Fruit fly (Drosophila melanogaster) whole organism, embryonic: ENCODE results near the gene CROT.

Source experiments
- Aef1 ChIP-seq: fragments of 200-800 bp; sonication (Bioruptor generic); IDR thresholded peaks from 3 replicates; pipeline ENCODE4 v1.3.6; 2022; ENCODE audit warnings: missing biosample characterization, missing genetic modification characterization
- B-H2 ChIP-seq: fragments of 200-800 bp; sonication (Bioruptor generic); optimal IDR thresholded peaks from 2 replicates; lab custom pipeline; 2018; ENCODE audit warnings: missing biosample characterization, mild to moderate bottlenecking, missing genetic modification characterization
- Bgb ChIP-seq: fragments of 200-800 bp; sonication (Bioruptor generic); IDR thresholded peaks from 2 replicates; pipeline ENCODE4 v1.3.6; 2022; ENCODE audit warnings: missing biosample characterization, missing genetic modification characterization; ENCODE audit not compliant: partially characterized antibody
- CG10543 ChIP-seq: fragments of 200-800 bp; sonication (Bioruptor generic); optimal IDR thresholded peaks from 3 replicates; lab custom pipeline; 2017; ENCODE audit warnings: missing biosample characterization, mild to moderate bottlenecking, missing genetic modification characterization, moderate library complexity
- CG11456 ChIP-seq: fragments of 200-800 bp; sonication (Bioruptor generic); IDR thresholded peaks from 3 replicates; pipeline ENCODE4 v1.3.6; 2022; ENCODE audit warnings: missing biosample characterization, missing genetic modification characterization
- CG11560 ChIP-seq: fragments of 200-800 bp; sonication (Bioruptor generic); IDR thresholded peaks from 3 replicates; pipeline ENCODE4 v1.3.6; 2022; ENCODE audit warnings: missing biosample characterization, missing genetic modification characterization
- CG11695 ChIP-seq: fragments of 200-800 bp; sonication (Bioruptor generic); IDR thresholded peaks from 3 replicates; pipeline ENCODE4 v1.3.6; 2022; ENCODE audit warnings: missing biosample characterization, missing genetic modification characterization
- CG1647 ChIP-seq: fragments of 200-800 bp; sonication (Bioruptor generic); optimal IDR thresholded peaks from 3 replicates; lab custom pipeline; 2016; ENCODE audit warnings: missing biosample characterization, missing genetic modification characterization
- CG17359 ChIP-seq: fragments of 200-800 bp; sonication (Bioruptor generic); optimal IDR thresholded peaks from 3 replicates; lab custom pipeline; 2018; ENCODE audit warnings: missing biosample characterization, mild to moderate bottlenecking, missing genetic modification characterization, moderate library complexity
- CG18011 ChIP-seq: fragments of 200-800 bp; sonication (Bioruptor generic); optimal IDR thresholded peaks from 2 replicates; lab custom pipeline; 2017; ENCODE audit warnings: missing biosample characterization, missing genetic modification characterization, mild to moderate bottlenecking, moderate library complexity, missing genotype
- CG18619 ChIP-seq: fragments of 200-800 bp; sonication (Bioruptor generic); optimal IDR thresholded peaks from 3 replicates; lab custom pipeline; 2017; ENCODE audit warnings: missing biosample characterization, mild to moderate bottlenecking, missing genetic modification characterization
- CG3281 ChIP-seq: fragments of 200-800 bp; sonication (Bioruptor generic); optimal IDR thresholded peaks from 3 replicates; lab custom pipeline; 2017; ENCODE audit warnings: missing biosample characterization, mild to moderate bottlenecking, missing genetic modification characterization
- CG4328 ChIP-seq: fragments of 200-800 bp; sonication (Bioruptor generic); optimal IDR thresholded peaks from 3 replicates; lab custom pipeline; 2017; ENCODE audit warnings: missing biosample characterization, missing genetic modification reagents, missing genetic modification characterization
- CG43689 ChIP-seq: fragments of 200-800 bp; sonication (Bioruptor generic); IDR thresholded peaks from 2 replicates; pipeline ENCODE4 v1.3.6; 2022; ENCODE audit warnings: missing biosample characterization, missing genetic modification characterization
- CG7357 ChIP-seq: fragments of 200-800 bp; sonication (Bioruptor generic); IDR thresholded peaks from 3 replicates; pipeline ENCODE4 v1.3.6; 2022; ENCODE audit warnings: missing biosample characterization, missing genetic modification characterization
- CG7928 ChIP-seq: fragments of 200-800 bp; sonication (Bioruptor generic); optimal IDR thresholded peaks from 2 replicates; lab custom pipeline; 2017; ENCODE audit warnings: missing biosample characterization, mild to moderate bottlenecking, missing genetic modification characterization
- CG8478 ChIP-seq: fragments of >200 bp; optimal IDR thresholded peaks from 2 replicates; lab custom pipeline; 2018
- CG9817 ChIP-seq: fragments of 200-800 bp; sonication (Bioruptor generic); optimal IDR thresholded peaks from 2 replicates; lab custom pipeline; 2018; ENCODE audit warnings: missing biosample characterization, mild to moderate bottlenecking, missing genetic modification characterization, moderate library complexity
- CkIIα-i1 ChIP-seq: fragments of 200-800 bp; sonication (Bioruptor generic); IDR thresholded peaks from 2 replicates; pipeline ENCODE4 v1.3.6; 2022; ENCODE audit warnings: missing biosample characterization, missing genetic modification characterization
- CrebB ChIP-seq: fragments of 200-800 bp; sonication (Bioruptor generic); optimal IDR thresholded peaks from 3 replicates; lab custom pipeline; 2018; ENCODE audit warnings: missing biosample characterization, mild to moderate bottlenecking, missing genetic modification characterization
- D19A ChIP-seq: fragments of 200-800 bp; optimal IDR thresholded peaks from 3 replicates; lab custom pipeline; 2019; ENCODE audit warnings: missing biosample characterization, mild to moderate bottlenecking, missing genetic modification characterization, moderate library complexity
- Deaf1 ChIP-seq: fragments of 200-800 bp; optimal IDR thresholded peaks from 3 replicates; lab custom pipeline; 2019; ENCODE audit warnings: missing biosample characterization, mild to moderate bottlenecking, missing genetic modification characterization, moderate library complexity
- Ets65A ChIP-seq: fragments of 200-800 bp; sonication (Bioruptor generic); peaks from one replicate; lab custom pipeline; 2016; ENCODE audit warnings: missing biosample characterization, missing genetic modification characterization
- GATAe ChIP-seq: fragments of 200-800 bp; sonication (Bioruptor generic); conservative IDR thresholded peaks from 2 replicates; pipeline ENCODE4 v1.3.6; 2022; ENCODE audit warnings: missing biosample characterization, missing genetic modification characterization
- H2.0 ChIP-seq: fragments of 200-800 bp; sonication (Bioruptor generic); IDR thresholded peaks from 2 replicates; pipeline ENCODE4 v1.3.6; 2022; ENCODE audit warnings: missing biosample characterization, missing genetic modification characterization
- HLH3B ChIP-seq: fragments of 200-800 bp; sonication (Bioruptor generic); IDR thresholded peaks from 2 replicates; pipeline ENCODE4 v1.3.6; 2022; ENCODE audit warnings: missing biosample characterization, missing genetic modification characterization
- Hand ChIP-seq: fragments of 200-800 bp; sonication (Bioruptor generic); optimal IDR thresholded peaks from 2 replicates; lab custom pipeline; 2017; ENCODE audit warnings: mild to moderate bottlenecking, missing biosample characterization, missing genetic modification reagents, missing genetic modification characterization
- Jarid2 ChIP-seq: fragments of 200-800 bp; sonication (Bioruptor generic); optimal IDR thresholded peaks from 3 replicates; lab custom pipeline; 2017; ENCODE audit warnings: mild to moderate bottlenecking, missing biosample characterization, missing genetic modification reagents, missing genetic modification characterization
- Med ChIP-seq: fragments of 200-800 bp; sonication (Bioruptor generic); peaks from one replicate; lab custom pipeline; 2016; ENCODE audit warnings: missing biosample characterization, missing genetic modification characterization, mild to moderate bottlenecking, inconsistent platforms, moderate library complexity
- Mrtf ChIP-seq: fragments of 200-800 bp; sonication (Bioruptor generic); IDR thresholded peaks from 3 replicates; pipeline ENCODE4 v1.3.6; 2022; ENCODE audit warnings: missing biosample characterization, missing genetic modification characterization
- Nf-YA ChIP-seq: fragments of 200-800 bp; sonication (Bioruptor generic); IDR thresholded peaks from 2 replicates; pipeline ENCODE4 v1.3.6; 2022; ENCODE audit warnings: missing biosample characterization, missing genetic modification characterization
- Nf-YB ChIP-seq: fragments of 200-800 bp; sonication (Bioruptor generic); optimal IDR thresholded peaks from 3 replicates; lab custom pipeline; 2019; ENCODE audit warnings: missing biosample characterization, mild to moderate bottlenecking, missing genetic modification characterization, moderate library complexity
- Sry-δ ChIP-seq: fragments of 200-800 bp; sonication (Bioruptor generic); optimal IDR thresholded peaks from 2 replicates; lab custom pipeline; 2016; ENCODE audit warnings: missing biosample characterization, missing genetic modification characterization
- Xrp1 ChIP-seq: fragments of 200-800 bp; sonication (Bioruptor generic); IDR thresholded peaks from 2 replicates; pipeline ENCODE4 v1.3.6; 2022; ENCODE audit warnings: missing biosample characterization, missing genetic modification characterization
- amos ChIP-seq: fragments of 200-800 bp; sonication (Bioruptor generic); IDR thresholded peaks from 2 replicates; pipeline ENCODE4 v1.3.6; 2022; ENCODE audit warnings: missing biosample characterization, missing genetic modification characterization; ENCODE audit not compliant: partially characterized antibody
- chinmo ChIP-seq: fragments of 200-800 bp; sonication (Bioruptor generic); IDR thresholded peaks from 4 replicates; pipeline ENCODE4 v1.3.6; 2022; ENCODE audit warnings: missing biosample characterization, missing genetic modification characterization; ENCODE audit not compliant: partially characterized antibody
- dimm ChIP-seq: fragments of 200-800 bp; sonication (Bioruptor generic); IDR thresholded peaks from 2 replicates; pipeline ENCODE4 v1.3.6; 2022; ENCODE audit warnings: missing biosample characterization, missing genetic modification characterization
- esg ChIP-seq: fragments of 200-800 bp; sonication (Bioruptor generic); conservative IDR thresholded peaks from 2 replicates; pipeline ENCODE4 v1.3.6; 2022; ENCODE audit warnings: missing biosample characterization, missing genetic modification characterization
- grn ChIP-seq: fragments of 200-800 bp; sonication (Bioruptor generic); optimal IDR thresholded peaks from 3 replicates; lab custom pipeline; 2017; ENCODE audit warnings: missing biosample characterization, missing genetic modification characterization
- jing ChIP-seq: fragments of 200-800 bp; sonication (Bioruptor generic); optimal IDR thresholded peaks from 2 replicates; lab custom pipeline; 2018; ENCODE audit warnings: missing biosample characterization, mild to moderate bottlenecking, missing genetic modification characterization
- klu ChIP-seq: fragments of 200-800 bp; sonication (Bioruptor generic); IDR thresholded peaks from 2 replicates; pipeline ENCODE4 v1.3.6; 2022; ENCODE audit warnings: missing biosample characterization, missing genetic modification characterization
- maf-S ChIP-seq: fragments of 200-800 bp; sonication (Bioruptor generic); optimal IDR thresholded peaks from 2 replicates; lab custom pipeline; 2016; ENCODE audit warnings: missing biosample characterization, missing genetic modification characterization
- pnt ChIP-seq: fragments of 200-800 bp; sonication (Bioruptor generic); optimal IDR thresholded peaks from 3 replicates; lab custom pipeline; 2016; ENCODE audit warnings: missing biosample characterization, missing genetic modification characterization
- pros ChIP-seq: fragments of 200-800 bp; sonication (Bioruptor generic); optimal IDR thresholded peaks from 3 replicates; lab custom pipeline; 2019; ENCODE audit warnings: missing biosample characterization, mild to moderate bottlenecking, missing genetic modification characterization, moderate library complexity
- ro ChIP-seq: fragments of 200-800 bp; sonication (Bioruptor generic); IDR thresholded peaks from 2 replicates; pipeline ENCODE4 v1.3.6; 2022; ENCODE audit warnings: missing biosample characterization, missing genetic modification characterization
- row ChIP-seq: fragments of 200-800 bp; sonication (Bioruptor generic); IDR thresholded peaks from 3 replicates; pipeline ENCODE4 v1.3.6; 2022; ENCODE audit warnings: missing biosample characterization, missing genetic modification characterization
- shn ChIP-seq: fragments of 200-800 bp; sonication (Bioruptor generic); optimal IDR thresholded peaks from 3 replicates; lab custom pipeline; 2016; ENCODE audit warnings: missing biosample characterization, missing genetic modification characterization
- twi ChIP-seq: fragments of 200-800 bp; optimal IDR thresholded peaks from 2 replicates; lab custom pipeline; 2019; ENCODE audit warnings: missing biosample characterization, mild to moderate bottlenecking, missing genetic modification characterization, moderate library complexity
- usp ChIP-seq: fragments of >200 bp; optimal IDR thresholded peaks from 2 replicates; lab custom pipeline; 2017; ENCODE audit warnings: missing biosample characterization, missing genetic modification characterization
- vnd ChIP-seq: fragments of 200-800 bp; sonication (Bioruptor generic); IDR thresholded peaks from 3 replicates; pipeline ENCODE4 v1.3.6; 2022; ENCODE audit warnings: missing biosample characterization, missing genetic modification characterization; ENCODE audit not compliant: partially characterized antibody

The CROT gene

DNA sequence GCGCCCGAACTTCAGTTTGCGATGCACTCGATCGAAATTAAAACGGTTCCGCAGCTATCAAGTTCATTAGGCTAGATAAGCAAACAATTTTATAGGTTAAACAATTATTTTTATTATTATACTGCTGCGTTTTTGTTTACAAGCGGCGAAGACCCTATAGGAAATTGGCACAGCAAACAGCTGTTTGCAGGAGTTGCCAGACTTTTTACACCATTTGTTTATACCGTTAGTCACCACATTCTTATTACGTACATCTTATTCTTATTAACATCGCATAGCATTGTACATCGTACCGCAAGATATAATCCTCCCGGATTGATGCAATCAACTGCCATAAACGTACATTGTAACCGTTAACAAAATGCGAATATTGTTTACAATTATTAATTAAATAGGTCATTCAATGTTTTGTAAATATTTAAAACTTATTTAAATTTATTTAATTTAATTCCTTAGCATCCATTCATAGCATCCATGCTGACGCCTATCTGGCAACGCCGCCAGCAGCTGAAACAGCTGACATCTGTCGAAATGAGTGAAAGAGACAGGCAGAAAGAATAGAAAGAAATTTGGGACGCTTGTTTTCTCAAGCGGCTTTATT is at the start of gene CROT, which contains the start of gene CG12877 (continued):
- peak; percentile 63 for TF ChIP-seq D19A (tag; lab: Kevin White, UChicago)
- TF ChIP-seq CG8478 (lab: Kevin White, UChicago) = no peak
- peak; percentile 75 for TF ChIP-seq CG3281 (GFP tag; lab: Kevin White, UChicago)
- peak; percentile 54 for TF ChIP-seq CG4328 (GFP tag; lab: Kevin White, UChicago)
- peak; percentile 32 for TF ChIP-seq CG1647 (GFP tag; lab: Kevin White, UChicago)
- TF ChIP-seq CG17359 (tag; lab: Kevin White, UChicago) = peak; percentile 64
- peak; percentile 70 for TF ChIP-seq B-H2 (GFP tag; lab: Kevin White, UChicago)
- peak; percentile 59; the same call in 2 of the 3 replicates for TF ChIP-seq Mrtf (GFP tag; lab: Robert Waterston, UW)
- peak; percentile 87 for TF ChIP-seq CG9817 (tag; lab: Kevin White, UChicago)
- TF ChIP-seq Jarid2 = peak; percentile 8
- TF ChIP-seq CG11695 (GFP tag; lab: Robert Waterston, UW) = peak; percentile 58; the same call in 1 of the 3 replicates
- TF ChIP-seq GATAe (GFP tag; lab: Robert Waterston, UW) = no peak
- TF ChIP-seq CG18619 (GFP tag; lab: Kevin White, UChicago) = peak; percentile 77
- peak; percentile 57 for TF ChIP-seq CG7357
- TF ChIP-seq klu (GFP tag; lab: Robert Waterston, UW) = peak; percentile 74; the same call in 1 of the 2 replicates
- no peak for TF ChIP-seq grn (GFP tag; lab: Kevin White, UChicago)
- TF ChIP-seq CG10543 (GFP tag; lab: Kevin White, UChicago) = peak; percentile 84
- no peak for TF ChIP-seq amos (GFP tag; lab: Robert Waterston, UW)
- TF ChIP-seq Med = peak; percentile 54
- no peak for TF ChIP-seq chinmo
- no peak for TF ChIP-seq Bgb (GFP tag; lab: Robert Waterston, UW)
- TF ChIP-seq Aef1 = peak; percentile 72
- TF ChIP-seq Xrp1 (GFP tag; lab: Robert Waterston, UW) = peak; percentile 76
- no peak for TF ChIP-seq pros (GFP tag; lab: Kevin White, UChicago)
- TF ChIP-seq esg (GFP tag; lab: Robert Waterston, UW) = peak; percentile 77
- TF ChIP-seq CkIIα-i1 (GFP tag; lab: Robert Waterston, UW) = no peak
- peak; percentile 27 for TF ChIP-seq Deaf1 (tag; lab: Kevin White, UChicago)
- TF ChIP-seq CG18011 (GFP tag; lab: Kevin White, UChicago) = peak; percentile 76
- TF ChIP-seq CG11560 (tag; lab: Robert Waterston, UW) = peak; percentile 33; the same call in 2 of the 3 replicates
- peak; percentile 5 for TF ChIP-seq pnt (GFP tag; lab: Kevin White, UChicago)
- TF ChIP-seq Sry-δ (GFP tag; lab: Kevin White, UChicago) = no peak
- no peak for TF ChIP-seq usp (GFP tag; lab: Kevin White, UChicago)
- peak; percentile 29; the same call in 1 of the 2 replicates for TF ChIP-seq dimm (GFP tag; lab: Robert Waterston, UW)
- TF ChIP-seq maf-S (GFP tag; lab: Kevin White, UChicago) = peak; percentile 30
- peak; percentile 90 for TF ChIP-seq Ets65A (GFP tag; lab: Kevin White, UChicago)
- peak; percentile 39 for TF ChIP-seq shn (GFP tag; lab: Kevin White, UChicago)
- TF ChIP-seq H2.0 = peak; percentile 83
- TF ChIP-seq Nf-YB = peak; percentile 53
- TF ChIP-seq jing (GFP tag; lab: Kevin White, UChicago) = peak; percentile 56
- no peak for TF ChIP-seq CG43689 (GFP tag; lab: Robert Waterston, UW)
- TF ChIP-seq HLH3B (GFP tag; lab: Robert Waterston, UW) = peak; percentile 63; the same call in 1 of the 2 replicates
- TF ChIP-seq row (GFP tag; lab: Robert Waterston, UW) = peak; percentile 88
- 0 out of 2 replicates have a peak, but pooled peaks have one; percentile 60 for TF ChIP-seq Nf-YA (GFP tag; lab: Robert Waterston, UW)
- peak; percentile 81 for TF ChIP-seq twi (tag; lab: Kevin White, UChicago)
- TF ChIP-seq ro (GFP tag; lab: Robert Waterston, UW) = no peak
- no peak for TF ChIP-seq vnd (GFP tag; lab: Robert Waterston, UW)
- peak; percentile 73; the same call in 1 of the 3 replicates for TF ChIP-seq CG11456
- no peak for TF ChIP-seq CrebB (tag; lab: Kevin White, UChicago)
- no peak for TF ChIP-seq Hand (GFP tag; lab: Kevin White, UChicago)
- peak; percentile 16 for TF ChIP-seq CG7928
